Worm (Caenorhabditis elegans): Measurements from ENCODE around the gene K06H6.1.

The K06H6.1 gene

DNA sequence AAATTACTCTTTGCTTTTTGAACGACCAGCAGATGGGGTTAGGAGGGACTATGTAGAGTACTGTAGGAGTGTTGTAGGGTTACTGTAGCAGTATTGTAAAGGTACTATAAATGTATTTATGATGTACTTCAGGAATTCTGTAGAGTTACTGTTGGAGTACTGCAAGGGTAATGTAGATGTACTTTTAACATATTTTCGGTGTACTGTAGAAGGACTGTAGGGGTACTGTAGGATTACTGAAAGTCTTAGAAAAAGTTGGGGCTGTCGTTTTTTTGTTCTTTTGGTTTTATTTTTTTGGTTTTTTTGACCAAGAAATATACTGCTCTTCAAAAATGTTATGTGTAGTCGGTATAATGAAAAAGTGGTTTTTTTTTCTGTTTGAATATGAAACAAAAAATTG is 10.7 kb downstream of the K06H6.1 start:
- TF ChIP-seq aly-2 (tag; optimal IDR thresholded peaks at IDR 0.05) (no peak), zag-1 (tag; optimal IDR thresholded peaks at IDR 0.05) (no peak), fkh-10 (GFP tag; optimal IDR thresholded peaks at IDR 0.05) (no peak), nhr-12 (tag; optimal IDR thresholded peaks at IDR 0.05) (no peak), ama-1 (optimal IDR thresholded peaks at IDR 0.05) (no peak), nhr-11 (tag; optimal IDR thresholded peaks at IDR 0.05) (no peak), pqm-1 (tag; optimal IDR thresholded peaks at IDR 0.05) (no peak), lin-39 (tag; optimal IDR thresholded peaks at IDR 0.05) (no peak), skn-1 (tag; optimal IDR thresholded peaks at IDR 0.05) (no peak), nhr-25 (tag; optimal IDR thresholded peaks at IDR 0.05) (no peak), unc-62 (GFP tag; optimal IDR thresholded peaks at IDR 0.05) (no peak), nhr-28 (tag; optimal IDR thresholded peaks at IDR 0.05) (no peak), mdl-1 (tag; optimal IDR thresholded peaks at IDR 0.05) (no peak), tbx-2 (tag; optimal IDR thresholded peaks at IDR 0.05) (no peak), snpc-4 (tag; optimal IDR thresholded peaks at IDR 0.05) (no peak), ceh-16 (tag; optimal IDR thresholded peaks at IDR 0.05) (no peak), ztf-4 (tag; optimal IDR thresholded peaks at IDR 0.05) (no peak), ceh-82 (tag; optimal IDR thresholded peaks at IDR 0.05) (no peak), lsy-12 (tag; optimal IDR thresholded peaks at IDR 0.05) (no peak), nhr-67 (tag; optimal IDR thresholded peaks at IDR 0.05) (no peak)

DNA sequence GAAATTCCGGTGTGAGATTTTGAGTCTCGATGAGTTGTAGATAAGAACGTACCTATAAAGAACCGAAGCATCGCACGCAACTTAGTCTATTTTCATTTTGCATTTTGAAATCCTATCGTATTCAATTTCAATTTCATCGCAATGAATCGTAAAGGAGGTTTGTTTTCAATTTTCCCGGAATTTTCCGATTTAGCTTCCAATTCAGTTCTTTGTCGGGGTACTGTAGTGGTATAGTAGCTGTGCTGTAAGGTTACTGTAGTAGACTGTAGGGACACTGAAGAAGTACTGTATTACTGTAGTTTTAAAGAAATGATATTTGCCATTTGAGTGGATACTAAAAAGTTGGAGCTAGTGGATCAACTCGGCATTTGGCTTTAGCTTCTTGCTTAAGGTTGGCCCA is 11.9 kb downstream of the K06H6.1 start:
- TF ChIP-seq nhr-76 (tag; optimal IDR thresholded peaks at IDR 0.05) (no peak), ztf-11 (tag; optimal IDR thresholded peaks at IDR 0.05) (no peak), ama-1 (optimal IDR thresholded peaks at IDR 0.05) (no peak), aly-2 (tag; optimal IDR thresholded peaks at IDR 0.05) (no peak)

DNA sequence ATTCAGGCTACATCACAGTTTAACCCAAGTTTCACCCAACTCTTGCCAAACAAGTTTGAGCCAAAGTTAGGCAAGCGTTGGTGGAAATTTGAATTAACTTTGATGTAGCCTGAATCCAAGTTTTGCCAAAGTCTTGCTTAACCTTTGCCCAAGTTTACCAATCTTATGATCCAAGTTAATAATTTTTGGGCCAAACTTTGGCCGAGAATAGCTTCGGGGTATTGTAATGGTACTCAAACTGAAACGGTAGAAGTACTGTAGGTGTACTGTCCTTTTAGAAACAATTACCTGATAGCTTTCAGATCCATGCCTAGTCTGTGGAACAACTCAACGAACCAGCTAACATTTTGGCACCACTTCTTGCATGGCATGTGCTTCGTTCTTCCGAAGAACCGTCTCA is 12.3 kb downstream of the K06H6.1 start, which contains the start of gene nhr-251:
TSS of gene nhr-251 (plus strand) at position 301 of the 400 bp plus-strand sequence.
- TF ChIP-seq egl-5 (tag; optimal IDR thresholded peaks at IDR 0.05) (no peak), daf-12 (tag; optimal IDR thresholded peaks at IDR 0.05) (no peak), nhr-67 (tag; optimal IDR thresholded peaks at IDR 0.05) (no peak), nhr-23 (tag; optimal IDR thresholded peaks at IDR 0.05) (no peak), tbx-2 (tag; optimal IDR thresholded peaks at IDR 0.05) (no peak), nhr-237 (tag; optimal IDR thresholded peaks at IDR 0.05) (no peak), elt-2 (tag; optimal IDR thresholded peaks at IDR 0.05) (no peak), lin-39 (tag; optimal IDR thresholded peaks at IDR 0.05) (no peak), ztf-4 (tag; optimal IDR thresholded peaks at IDR 0.05) (no peak), nhr-25 (tag; optimal IDR thresholded peaks at IDR 0.05) (no peak), unc-39 (tag; optimal IDR thresholded peaks at IDR 0.05) (no peak), aly-2 (tag; optimal IDR thresholded peaks at IDR 0.05) (no peak), unc-62 (GFP tag; optimal IDR thresholded peaks at IDR 0.05) (no peak), ZK546.5 (tag; optimal IDR thresholded peaks at IDR 0.05) (no peak), nhr-43 (tag; optimal IDR thresholded peaks at IDR 0.05; ENCODE audit: poor library complexity, severe bottlenecking) (no peak), snpc-4 (tag; optimal IDR thresholded peaks at IDR 0.05) (no peak)

DNA sequence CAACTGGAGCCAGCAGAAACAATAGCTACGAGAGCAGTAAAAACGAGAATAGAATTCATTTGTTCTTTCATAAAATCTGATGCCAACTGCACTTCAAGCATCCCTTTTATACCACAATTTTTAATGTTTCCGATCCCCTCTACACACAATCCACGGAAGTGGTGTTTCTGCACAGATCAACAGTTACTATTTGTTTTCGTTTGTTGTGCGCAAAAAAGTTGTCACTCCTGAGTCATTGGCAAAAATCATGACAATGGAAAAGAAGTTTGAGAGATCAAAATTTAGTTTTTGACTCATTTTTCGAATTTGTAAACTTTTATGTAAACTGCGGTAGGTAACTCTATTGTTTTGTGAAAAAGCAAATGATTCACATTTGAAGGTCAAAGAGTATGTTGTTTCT is 16.2 kb downstream of the K06H6.1 start, which contains the start of gene srlf-37:
TSS of gene srlf-37 (minus strand) at position 101 of the 400 bp plus-strand sequence.
- TF ChIP-seq nhr-12 (tag; optimal IDR thresholded peaks at IDR 0.05) (no peak), skn-1 (tag; optimal IDR thresholded peaks at IDR 0.05) (no peak), egl-27 (tag; optimal IDR thresholded peaks at IDR 0.05) (no peak), ceh-9 (tag; optimal IDR thresholded peaks at IDR 0.05) (no peak), egl-5 (tag; optimal IDR thresholded peaks at IDR 0.05) (no peak), nhr-237 (tag; optimal IDR thresholded peaks at IDR 0.05) (no peak), fos-1 (tag; optimal IDR thresholded peaks at IDR 0.05) (no peak), pqm-1 (tag; optimal IDR thresholded peaks at IDR 0.05) (no peak), daf-12 (tag; optimal IDR thresholded peaks at IDR 0.05) (no peak)

DNA sequence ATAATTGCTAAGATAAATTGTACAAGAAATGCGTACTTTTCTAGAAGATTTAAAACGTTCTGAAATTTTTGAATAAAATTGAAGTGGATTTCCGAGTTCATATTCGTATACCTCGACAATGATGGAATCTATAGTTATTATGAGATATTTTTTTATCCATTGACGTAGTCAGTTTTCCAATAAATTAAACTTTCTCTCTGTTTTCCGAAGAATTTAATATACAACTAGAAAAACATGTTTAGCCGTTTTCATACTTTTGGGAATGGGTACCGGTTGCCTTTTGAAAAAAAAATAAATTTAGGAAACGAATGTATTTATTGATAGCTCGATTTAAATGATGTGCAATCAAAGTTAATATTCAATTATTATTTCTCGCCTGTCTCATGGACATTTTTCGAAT is 20.9 kb downstream of the K06H6.1 start, which contains the start of gene srw-109:
TSS of gene srw-109 (minus strand) at position 101 of the 400 bp plus-strand sequence.
- TF ChIP-seq lin-15B (tag; optimal IDR thresholded peaks at IDR 0.05) (no peak), nhr-43 (tag; optimal IDR thresholded peaks at IDR 0.05; ENCODE audit: poor library complexity, severe bottlenecking) (no peak)

DNA sequence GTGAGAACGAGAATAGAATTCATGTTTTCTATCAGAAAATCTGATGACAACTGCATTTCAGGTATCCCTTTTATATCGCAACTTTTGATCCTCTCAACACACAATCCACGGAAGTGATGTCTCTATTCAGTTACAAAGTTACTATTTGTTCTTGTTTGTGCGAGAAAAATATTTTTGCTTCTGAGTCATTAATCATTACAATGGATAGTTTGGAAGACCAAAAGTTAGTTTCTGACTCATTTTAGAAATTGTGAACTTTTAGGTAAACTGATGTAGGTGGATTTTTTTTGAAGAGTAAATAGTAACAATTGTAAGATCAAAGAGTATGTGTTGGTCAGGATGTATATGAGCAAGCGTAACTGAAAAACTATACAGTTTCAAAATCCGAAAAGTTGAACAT is 21.8 kb downstream of the K06H6.1 start, which contains the start of gene srlf-36:
TSS of gene srlf-36 (minus strand) at position 101 of the 400 bp plus-strand sequence.
- TF ChIP-seq nhr-237 (tag; optimal IDR thresholded peaks at IDR 0.05) (no peak), snpc-4 (tag; optimal IDR thresholded peaks at IDR 0.05) (no peak), sea-2 (GFP tag; optimal IDR thresholded peaks at IDR 0.05) (no peak), nhr-77 (tag; optimal IDR thresholded peaks at IDR 0.05) (no peak), daf-12 (tag; optimal IDR thresholded peaks at IDR 0.05) (no peak), ztf-11 (tag; optimal IDR thresholded peaks at IDR 0.05) (no peak), zag-1 (tag; optimal IDR thresholded peaks at IDR 0.05) (no peak), R02D3.7 (tag; optimal IDR thresholded peaks at IDR 0.05) (no peak)

Data from whole organism, L3 larva.